Worm (Caenorhabditis elegans) whole organism, L4/young adult: ENCODE results near the gene lgc-35.

ENCODE experiments used
- W03F9.2 ChIP-seq: fragments of 150-350 bp; optimal IDR thresholded peaks from 2 replicates; lab custom pipeline; 2014; ENCODE audit warnings: missing biosample characterization, missing genetic modification characterization
- dao-5 ChIP-seq: sonication (generic microtip); optimal IDR thresholded peaks from 2 replicates; lab custom pipeline; 2016; ENCODE audit warnings: missing genotype, missing genetic modification characterization, moderate library complexity, missing compliant biosample characterization
- him-1 ChIP-seq: sonication (generic microtip); optimal IDR thresholded peaks from 2 replicates; lab custom pipeline; 2016; ENCODE audit warnings: missing genotype, missing genetic modification reagents, missing genetic modification characterization, missing compliant biosample characterization

- TF ChIP-seq him-1 (tag; lab: Kevin White, UChicago), result no peak
- no peak for TF ChIP-seq dao-5
- no peak for TF ChIP-seq W03F9.2 (tag; lab: Kevin White, UChicago)
These were observed at the start of gene lgc-35 for ce11 chrII:12840057-12840456.
